Fruit fly (Drosophila melanogaster) whole organism, prepupa: Measurements from ENCODE around the gene IleRS-m.
A peak's percentile ranks its signal among the peaks of the same experiment; 100 is the strongest.

Experiments used
- CG11294 ChIP-seq: fragments of 200-800 bp; sonication (Bioruptor generic); IDR thresholded peaks from 2 replicates; pipeline ENCODE4 v1.3.6; 2022; ENCODE audit warnings: missing biosample characterization, missing genetic modification characterization
- CG11902 ChIP-seq: fragments of 200-800 bp; sonication (Bioruptor generic); optimal IDR thresholded peaks from 3 replicates; lab custom pipeline; 2016; ENCODE audit warnings: missing biosample characterization, missing genetic modification characterization
- CG6163 ChIP-seq: fragments of 200-800 bp; sonication (Bioruptor generic); IDR thresholded peaks from 3 replicates; pipeline ENCODE4 v1.3.6; 2022; ENCODE audit warnings: missing biosample characterization, missing genetic modification characterization
- CG6276 ChIP-seq: fragments of 200-800 bp; sonication (Bioruptor generic); optimal IDR thresholded peaks from 2 replicates; lab custom pipeline; 2017; ENCODE audit warnings: missing biosample characterization, mild to moderate bottlenecking, missing genetic modification characterization
- Eip75B ChIP-seq: fragments of 200-800 bp; sonication (Bioruptor generic); optimal IDR thresholded peaks from 3 replicates; lab custom pipeline; 2016; ENCODE audit warnings: missing biosample characterization, missing genetic modification characterization
- fd59A ChIP-seq: fragments of 200-800 bp; sonication (Bioruptor generic); optimal IDR thresholded peaks from 2 replicates; lab custom pipeline; 2017; ENCODE audit warnings: missing biosample characterization, mild to moderate bottlenecking, missing genetic modification characterization, missing genetic modification reagents
- svp ChIP-seq: fragments of 200-800 bp; sonication (Bioruptor generic); peaks from one replicate; lab custom pipeline; 2016; ENCODE audit warnings: missing biosample characterization, missing genetic modification characterization
- topi ChIP-seq: fragments of 200-800 bp; sonication (Bioruptor generic); optimal IDR thresholded peaks from 3 replicates; lab custom pipeline; 2016; ENCODE audit warnings: missing biosample characterization, missing genetic modification characterization

DNA sequence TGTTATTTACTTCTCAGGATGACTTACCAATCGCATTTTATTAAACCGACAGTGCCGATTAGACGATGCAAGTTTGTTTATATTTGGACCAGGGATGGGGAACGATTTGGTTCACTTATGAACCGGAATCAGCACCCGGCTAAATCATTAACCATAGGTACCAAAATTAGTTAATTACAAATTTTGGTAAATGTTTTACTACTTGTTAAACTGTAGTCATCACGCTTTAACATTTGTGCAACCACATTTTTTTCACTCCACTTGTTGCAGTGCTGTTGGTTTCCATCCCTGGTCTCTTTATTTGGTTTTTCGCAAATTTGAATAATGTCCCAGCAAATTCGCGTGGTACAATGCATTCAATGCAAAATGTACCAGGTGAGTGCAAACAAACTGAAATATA lies 5.4 kb downstream of the IleRS-m start, which contains the start of the genes IntS9 and CG43295:
- TF ChIP-seq Eip75B (GFP tag; lab: Kevin White, UChicago) (no peak), CG11294 (GFP tag; lab: Robert Waterston, UW) (peak; percentile 64), topi (no peak), svp (GFP tag; lab: Kevin White, UChicago) (no peak), fd59A (GFP tag; lab: Kevin White, UChicago) (peak; percentile 58), CG6163 (peak; percentile 91), CG6276 (GFP tag; lab: Kevin White, UChicago) (no peak), CG11902 (GFP tag; lab: Kevin White, UChicago) (peak; percentile 71)
